Worm (Caenorhabditis elegans) whole organism, mixed stage, embryonic: Measurements from ENCODE around the gene C34E7.3.

Experiments used
- M03D4.4 ChIP-seq: sonication (generic microtip); optimal IDR thresholded peaks from 2 replicates; lab custom pipeline; 2017; ENCODE audit warnings: mild to moderate bottlenecking, missing genetic modification characterization, missing compliant biosample characterization
- bed-3 ChIP-seq: fragments of 200-800 bp; sonication (Bioruptor generic); optimal IDR thresholded peaks from 3 replicates; lab custom pipeline; 2018; ENCODE audit warnings: mild to moderate bottlenecking, missing genetic modification characterization, moderate library complexity, missing compliant biosample characterization
- blmp-1 ChIP-seq: fragments of 150-350 bp; optimal IDR thresholded peaks from 2 replicates; lab custom pipeline; 2014; ENCODE audit warnings: missing biosample characterization, missing genetic modification characterization
- ceh-39 ChIP-seq: fragments of 150-350 bp; optimal IDR thresholded peaks from 2 replicates; lab custom pipeline; 2014; ENCODE audit warnings: missing biosample characterization, missing genetic modification characterization
- ceh-43 ChIP-seq: fragments of 200-800 bp; sonication (Bioruptor generic); optimal IDR thresholded peaks from 2 replicates; lab custom pipeline; 2018; ENCODE audit warnings: mild to moderate bottlenecking, missing genetic modification characterization, moderate library complexity, missing compliant biosample characterization
- ceh-83 ChIP-seq: fragments of 200-800 bp; sonication (Bioruptor generic); optimal IDR thresholded peaks from 2 replicates; lab custom pipeline; 2018; ENCODE audit warnings: mild to moderate bottlenecking, missing genetic modification characterization, missing compliant biosample characterization
- ces-1 ChIP-seq: fragments of 150-350 bp; optimal IDR thresholded peaks from 2 replicates; lab custom pipeline; 2014; ENCODE audit warnings: missing biosample characterization, missing genetic modification reagents, missing genetic modification characterization
- cnd-1 ChIP-seq: fragments of 200-800 bp; sonication (Bioruptor generic); optimal IDR thresholded peaks from 2 replicates; lab custom pipeline; 2018; ENCODE audit warnings: mild to moderate bottlenecking, missing genetic modification characterization, missing compliant biosample characterization
- drap-1 ChIP-seq: fragments of 200-800 bp; sonication (Bioruptor generic); optimal IDR thresholded peaks from 3 replicates; lab custom pipeline; 2018; ENCODE audit warnings: mild to moderate bottlenecking, missing genetic modification characterization, missing compliant biosample characterization
- elt-1 ChIP-seq: sonication (generic microtip); optimal IDR thresholded peaks from 2 replicates; lab custom pipeline; 2017; ENCODE audit warnings: missing genetic modification characterization, mild to moderate bottlenecking, missing compliant biosample characterization, antibody characterized with exemption, moderate library complexity, borderline replicate concordance; ENCODE audit not compliant: insufficient read depth
- elt-3 ChIP-seq: fragments of 150-350 bp; optimal IDR thresholded peaks from 2 replicates; lab custom pipeline; 2014; ENCODE audit warnings: missing biosample characterization, missing genetic modification characterization
- flh-1 ChIP-seq: fragments of 200-800 bp; sonication (Bioruptor generic); optimal IDR thresholded peaks from 2 replicates; lab custom pipeline; 2018; ENCODE audit warnings: mild to moderate bottlenecking, missing genetic modification characterization, moderate library complexity, missing compliant biosample characterization
- ham-2 ChIP-seq: fragments of 200-800 bp; sonication (Bioruptor generic); optimal IDR thresholded peaks from 2 replicates; lab custom pipeline; 2018; ENCODE audit warnings: mild to moderate bottlenecking, missing genetic modification characterization, missing compliant biosample characterization
- hlh-1 ChIP-seq: fragments of 150-350 bp; optimal IDR thresholded peaks from 2 replicates; lab custom pipeline; 2014; ENCODE audit warnings: missing biosample characterization, missing genetic modification reagents, missing genetic modification characterization
- lin-13 ChIP-seq: fragments of 150-350 bp; optimal IDR thresholded peaks from 2 replicates; lab custom pipeline; 2014; ENCODE audit warnings: missing biosample characterization, missing genetic modification characterization
- lin-32 ChIP-seq: fragments of 200-800 bp; sonication (Bioruptor generic); optimal IDR thresholded peaks from 2 replicates; lab custom pipeline; 2018; ENCODE audit warnings: mild to moderate bottlenecking, missing genetic modification characterization, missing compliant biosample characterization
- lsy-2 ChIP-seq: fragments of 150-350 bp; optimal IDR thresholded peaks from 2 replicates; lab custom pipeline; 2014; ENCODE audit warnings: missing biosample characterization, missing genetic modification characterization
- mep-1 ChIP-seq: fragments of 150-350 bp; optimal IDR thresholded peaks from 2 replicates; lab custom pipeline; 2017; ENCODE audit warnings: missing biosample characterization, missing genetic modification reagents, missing genetic modification characterization, inconsistent platforms
- mls-2 ChIP-seq: sonication (generic microtip); optimal IDR thresholded peaks from 2 replicates; lab custom pipeline; 2016; ENCODE audit warnings: mild to moderate bottlenecking, missing genetic modification characterization, moderate library complexity, missing compliant biosample characterization
- nhr-12 ChIP-seq: fragments of 150-350 bp; optimal IDR thresholded peaks from 2 replicates; lab custom pipeline; 2014; ENCODE audit warnings: missing biosample characterization, missing genetic modification characterization
- nhr-2 ChIP-seq: fragments of 150-350 bp; optimal IDR thresholded peaks from 2 replicates; lab custom pipeline; 2014; ENCODE audit warnings: missing biosample characterization, missing genetic modification characterization
- nhr-237 ChIP-seq: fragments of 150-350 bp; optimal IDR thresholded peaks from 2 replicates; lab custom pipeline; 2014; ENCODE audit warnings: missing biosample characterization, missing genetic modification characterization
- nhr-28 ChIP-seq: fragments of 150-350 bp; optimal IDR thresholded peaks from 2 replicates; lab custom pipeline; 2014; ENCODE audit warnings: missing biosample characterization, missing genetic modification characterization
- nhr-76 ChIP-seq: sonication (generic microtip); optimal IDR thresholded peaks from 2 replicates; lab custom pipeline; 2017; ENCODE audit warnings: missing biosample characterization, missing genetic modification characterization
- pha-4 ChIP-seq: fragments of 150-350 bp; optimal IDR thresholded peaks from 2 replicates; lab custom pipeline; 2018; ENCODE audit warnings: missing biosample characterization, missing genetic modification reagents, missing genetic modification characterization
- sem-2 ChIP-seq: fragments of 200-800 bp; sonication (Bioruptor generic); optimal IDR thresholded peaks from 2 replicates; lab custom pipeline; 2018; ENCODE audit warnings: mild to moderate bottlenecking, missing genetic modification characterization, missing compliant biosample characterization
- snpc-4 ChIP-seq: fragments of 150-350 bp; optimal IDR thresholded peaks from 2 replicates; lab custom pipeline; 2014; ENCODE audit warnings: missing biosample characterization, missing genetic modification characterization
- sptf-1 ChIP-seq: sonication (generic microtip); optimal IDR thresholded peaks from 2 replicates; lab custom pipeline; 2017; ENCODE audit warnings: mild to moderate bottlenecking, missing genetic modification characterization, moderate library complexity, missing compliant biosample characterization
- tbx-8 ChIP-seq: fragments of 200-800 bp; sonication (Bioruptor generic); optimal IDR thresholded peaks from 2 replicates; lab custom pipeline; 2018; ENCODE audit warnings: mild to moderate bottlenecking, missing genetic modification characterization, moderate library complexity, missing compliant biosample characterization
- unc-120 ChIP-seq: sonication (generic microtip); optimal IDR thresholded peaks from 2 replicates; lab custom pipeline; 2017; ENCODE audit warnings: missing genetic modification characterization, missing compliant biosample characterization; ENCODE audit not compliant: poor library complexity, severe bottlenecking
- unc-39 ChIP-seq: fragments of 150-350 bp; optimal IDR thresholded peaks from 2 replicates; lab custom pipeline; 2014; ENCODE audit warnings: missing biosample characterization, missing genetic modification characterization
- unc-62 ChIP-seq: fragments of 150-350 bp; optimal IDR thresholded peaks from 2 replicates; lab custom pipeline; 2014; ENCODE audit warnings: missing biosample characterization, missing genetic modification reagents, missing genetic modification characterization
- zip-8 ChIP-seq: fragments of 150-350 bp; optimal IDR thresholded peaks from 2 replicates; lab custom pipeline; 2014; ENCODE audit warnings: missing biosample characterization, missing genetic modification characterization
- ztf-11 ChIP-seq: fragments of 150-350 bp; optimal IDR thresholded peaks from 2 replicates; lab custom pipeline; 2014; ENCODE audit warnings: missing biosample characterization, missing genetic modification characterization

C34E7.3 gene

ce11 chrX:12916418-12916817 is 13.6 kb upstream of the C34E7.3 start:
- no peak for TF ChIP-seq lin-32 (GFP tag; lab: Kevin White, UChicago)
- TF ChIP-seq nhr-12, result no peak
- TF ChIP-seq nhr-2 (tag; lab: Kevin White, UChicago), result no peak
- peak; percentile 74 for TF ChIP-seq ces-1 (GFP tag; lab: Kevin White, UChicago)

- TF ChIP-seq mep-1 (no peak), unc-120 (tag; lab: Kevin White, UChicago) (no peak), ceh-39 (no peak), flh-1 (no peak), cnd-1 (tag; lab: Kevin White, UChicago) (no peak), unc-62 (no peak), ceh-43 (GFP tag; lab: Kevin White, UChicago) (no peak), unc-39 (no peak), M03D4.4 (tag; lab: Kevin White, UChicago) (no peak), sem-2 (GFP tag; lab: Kevin White, UChicago) (no peak), nhr-237 (tag; lab: Kevin White, UChicago) (no peak), sptf-1 (tag; lab: Kevin White, UChicago) (no peak), blmp-1 (no peak), drap-1 (GFP tag; lab: Kevin White, UChicago) (no peak), nhr-76 (tag; lab: Kevin White, UChicago) (no peak), hlh-1 (tag; lab: Kevin White, UChicago) (no peak), lin-13 (tag; lab: Kevin White, UChicago) (no peak), ces-1 (GFP tag; lab: Kevin White, UChicago) (no peak), nhr-2 (tag; lab: Kevin White, UChicago) (no peak)
Observed at ce11 chrX:12918454-12918853, 11.6 kb upstream of the C34E7.3 start.

- no peak for TF ChIP-seq nhr-2 (tag; lab: Kevin White, UChicago)
- no peak for TF ChIP-seq mls-2
- no peak for TF ChIP-seq nhr-28 (tag; lab: Kevin White, UChicago)
- no peak for TF ChIP-seq elt-1
- TF ChIP-seq zip-8 (tag; lab: Kevin White, UChicago), result no peak
- no peak for TF ChIP-seq mep-1
Observed at ce11 chrX:12926998-12927397, 3.1 kb upstream of the C34E7.3 start.

ce11 chrX:12928753-12929152 is 1.3 kb upstream of the C34E7.3 start:
- TF ChIP-seq unc-120 (tag; lab: Kevin White, UChicago), result no peak
- no peak for TF ChIP-seq sptf-1 (tag; lab: Kevin White, UChicago)
- TF ChIP-seq nhr-2 (tag; lab: Kevin White, UChicago), result no peak
- TF ChIP-seq nhr-237 (tag; lab: Kevin White, UChicago), result no peak
- no peak for TF ChIP-seq ztf-11 (tag; lab: Kevin White, UChicago)
- no peak for TF ChIP-seq flh-1
- TF ChIP-seq mep-1, result no peak
- TF ChIP-seq lin-13 (tag; lab: Kevin White, UChicago), result no peak
- no peak for TF ChIP-seq snpc-4 (tag; lab: Kevin White, UChicago)
- TF ChIP-seq nhr-12, result no peak
- TF ChIP-seq zip-8 (tag; lab: Kevin White, UChicago), result no peak
- no peak for TF ChIP-seq mls-2
- no peak for TF ChIP-seq elt-3 (tag; lab: Kevin White, UChicago)
- no peak for TF ChIP-seq sem-2 (GFP tag; lab: Kevin White, UChicago)
- TF ChIP-seq lsy-2 (tag; lab: Kevin White, UChicago), result no peak
- no peak for TF ChIP-seq unc-62
- TF ChIP-seq hlh-1 (tag; lab: Kevin White, UChicago), result no peak
- TF ChIP-seq bed-3 (GFP tag; lab: Kevin White, UChicago), result no peak
- TF ChIP-seq ham-2 (GFP tag; lab: Kevin White, UChicago), result no peak

- TF ChIP-seq snpc-4 (tag; lab: Kevin White, UChicago), result no peak
- no peak for TF ChIP-seq lin-13 (tag; lab: Kevin White, UChicago)
- TF ChIP-seq M03D4.4 (tag; lab: Kevin White, UChicago), result no peak
- TF ChIP-seq mep-1, result no peak
- no peak for TF ChIP-seq sem-2 (GFP tag; lab: Kevin White, UChicago)
- TF ChIP-seq pha-4, result no peak
- TF ChIP-seq mls-2, result no peak
- no peak for TF ChIP-seq nhr-12
- no peak for TF ChIP-seq blmp-1
- TF ChIP-seq ceh-83 (GFP tag; lab: Kevin White, UChicago), result no peak
- no peak for TF ChIP-seq elt-3 (tag; lab: Kevin White, UChicago)
- TF ChIP-seq zip-8 (tag; lab: Kevin White, UChicago), result no peak
- TF ChIP-seq flh-1, result no peak
- TF ChIP-seq elt-1, result no peak
- TF ChIP-seq tbx-8 (GFP tag; lab: Kevin White, UChicago), result no peak
- TF ChIP-seq lsy-2 (tag; lab: Kevin White, UChicago), result no peak
- TF ChIP-seq lin-32 (GFP tag; lab: Kevin White, UChicago), result no peak
- TF ChIP-seq, all 35 proteins: peak for 0
Observed at ce11 chrX:12934768-12935167, 4.7 kb downstream of the C34E7.3 start, which contains the start of gene gmap-1. TSS of gene gmap-1 (minus strand) at chrX:12934978.
